Worm (Caenorhabditis elegans) whole organism, late embryonic: ENCODE results near the gene acs-7.

ENCODE experiments used
- K09A11.1 ChIP-seq: sonication (generic microtip); optimal IDR thresholded peaks from 2 replicates; lab custom pipeline; 2017; ENCODE audit warnings: antibody characterized with exemption, mild to moderate bottlenecking, missing genetic modification characterization, missing compliant biosample characterization; ENCODE audit not compliant: insufficient read depth
- lin-11 ChIP-seq: fragments of 200-800 bp; sonication (Bioruptor generic); optimal IDR thresholded peaks from 2 replicates; lab custom pipeline; 2018; ENCODE audit warnings: mild to moderate bottlenecking, missing genetic modification characterization, missing compliant biosample characterization
- pag-3 ChIP-seq: sonication (generic microtip); optimal IDR thresholded peaks from 2 replicates; lab custom pipeline; 2016; ENCODE audit warnings: missing compliant biosample characterization, missing genetic modification characterization, borderline replicate concordance
- pha-4 ChIP-seq: fragments of 150-350 bp; optimal IDR thresholded peaks from 2 replicates; lab custom pipeline; 2018; ENCODE audit warnings: missing biosample characterization, missing genetic modification reagents, missing genetic modification characterization
- pqm-1 ChIP-seq: sonication (generic microtip); optimal IDR thresholded peaks from 2 replicates; lab custom pipeline; 2016; ENCODE audit warnings: missing genetic modification characterization, missing compliant biosample characterization
- sox-4 ChIP-seq: sonication (generic microtip); optimal IDR thresholded peaks from 2 replicates; lab custom pipeline; 2017; ENCODE audit warnings: mild to moderate bottlenecking, missing genetic modification characterization, inconsistent platforms, missing compliant biosample characterization
- tbx-2 ChIP-seq: sonication (generic microtip); optimal IDR thresholded peaks from 2 replicates; lab custom pipeline; 2016; ENCODE audit warnings: missing genetic modification characterization, missing compliant biosample characterization

ce11 chrII:9275173-9275572 lies 16.6 kb upstream of the acs-7 start:
- TF ChIP-seq pha-4 (tag; lab: Kevin White, UChicago) (no peak), K09A11.1 (no peak), pag-3 (tag; lab: Kevin White, UChicago) (no peak), pqm-1 (tag; lab: Kevin White, UChicago) (no peak), lin-11 (tag; lab: Kevin White, UChicago) (no peak), tbx-2 (tag; lab: Kevin White, UChicago) (no peak), sox-4 (tag; lab: Kevin White, UChicago) (no peak)
